Worm (Caenorhabditis elegans): ENCODE results near the gene Y53F4B.7.
"Not testable (repeated sequence)": the region's sequence is repeated elsewhere in the genome, so short reads cannot be mapped to it uniquely, and the experiment has no call there.

Y53F4B.7 gene

ce11 chrII:14969320-14969950 lies 23.3 kb upstream of the Y53F4B.7 start, which contains the start of the genes pole-4, nsun-5 and metl-2:
Gene pole-4, minus strand, starts transcription at chrII:14969354.
Gene nsun-5, plus strand, starts transcription at chrII:14969617.
Gene metl-2, plus strand, starts transcription at chrII:14969900.
- TF ChIP-seq mep-1 (tag; optimal IDR thresholded peaks at IDR 0.05) = peak; percentile 14
- no peak for TF ChIP-seq nhr-237 (tag; optimal IDR thresholded peaks at IDR 0.05)
- TF ChIP-seq lsy-2 (tag; optimal IDR thresholded peaks at IDR 0.05) = peak; percentile 70
- TF ChIP-seq ces-1 (GFP tag; optimal IDR thresholded peaks at IDR 0.05) = peak; percentile 75
- no peak for TF ChIP-seq unc-39 (tag; optimal IDR thresholded peaks at IDR 0.05)
- TF ChIP-seq M03D4.4 (tag; optimal IDR thresholded peaks at IDR 0.05) = no peak
- TF ChIP-seq nhr-28 (tag; optimal IDR thresholded peaks at IDR 0.05) = no peak
- TF ChIP-seq ceh-83 (GFP tag; optimal IDR thresholded peaks at IDR 0.05) = no peak
- no peak for TF ChIP-seq mls-2 (tag; optimal IDR thresholded peaks at IDR 0.05)
- no peak for TF ChIP-seq unc-120 (tag; optimal IDR thresholded peaks at IDR 0.05; ENCODE audit: poor library complexity, severe bottlenecking)
- TF ChIP-seq hlh-1 (tag; optimal IDR thresholded peaks at IDR 0.05) = no peak
- TF ChIP-seq sem-2 (GFP tag; optimal IDR thresholded peaks at IDR 0.05) = no peak
- no peak for TF ChIP-seq drap-1 (GFP tag; optimal IDR thresholded peaks at IDR 0.05)
- TF ChIP-seq zip-8 (tag; optimal IDR thresholded peaks at IDR 0.05) = no peak
- no peak for TF ChIP-seq elt-1 (tag; optimal IDR thresholded peaks at IDR 0.05; ENCODE audit: borderline replicate concordance, insufficient read depth)
- TF ChIP-seq ceh-43 (GFP tag; optimal IDR thresholded peaks at IDR 0.05) = no peak
- TF ChIP-seq pha-4 (tag; optimal IDR thresholded peaks at IDR 0.05) = no peak
- TF ChIP-seq nhr-2 (tag; optimal IDR thresholded peaks at IDR 0.05) = no peak
- no peak for TF ChIP-seq lin-32 (GFP tag; optimal IDR thresholded peaks at IDR 0.05)
- no peak for TF ChIP-seq flh-1 (GFP tag; optimal IDR thresholded peaks at IDR 0.05)
- TF ChIP-seq bed-3 (GFP tag; optimal IDR thresholded peaks at IDR 0.05) = no peak
- no peak for TF ChIP-seq ztf-11 (tag; optimal IDR thresholded peaks at IDR 0.05)
- no peak for TF ChIP-seq ham-2 (GFP tag; optimal IDR thresholded peaks at IDR 0.05)
- TF ChIP-seq blmp-1 (tag; optimal IDR thresholded peaks at IDR 0.05) = no peak
- no peak for TF ChIP-seq tbx-8 (GFP tag; optimal IDR thresholded peaks at IDR 0.05)

ce11 chrII:14983909-14984308 lies 8.8 kb upstream of the Y53F4B.7 start, which contains the start of gene Y53F4B.5:
Gene Y53F4B.5, minus strand, starts transcription at chrII:14984009.
- TF ChIP-seq sptf-1 (tag; optimal IDR thresholded peaks at IDR 0.05) (no peak), M03D4.4 (tag; optimal IDR thresholded peaks at IDR 0.05) (no peak), ceh-39 (tag; optimal IDR thresholded peaks at IDR 0.05) (no peak), ces-1 (GFP tag; optimal IDR thresholded peaks at IDR 0.05) (no peak), cnd-1 (tag; optimal IDR thresholded peaks at IDR 0.05) (no peak), drap-1 (GFP tag; optimal IDR thresholded peaks at IDR 0.05) (no peak), nhr-2 (tag; optimal IDR thresholded peaks at IDR 0.05) (no peak), elt-1 (tag; optimal IDR thresholded peaks at IDR 0.05; ENCODE audit: borderline replicate concordance, insufficient read depth) (no peak)

- TF ChIP-seq flh-1 (GFP tag; optimal IDR thresholded peaks at IDR 0.05); unc-39 (tag; optimal IDR thresholded peaks at IDR 0.05); hlh-1 (tag; optimal IDR thresholded peaks at IDR 0.05): not testable (repeated sequence)
Observed at ce11 chrII:14988171-14988570, 4.5 kb upstream of the Y53F4B.7 start, which contains the start of gene Y53F4B.43. Gene Y53F4B.43, plus strand, starts transcription at chrII:14988471.

- TF ChIP-seq pha-4 (tag; optimal IDR thresholded peaks at IDR 0.05) (no peak), blmp-1 (tag; optimal IDR thresholded peaks at IDR 0.05) (no peak), ces-1 (GFP tag; optimal IDR thresholded peaks at IDR 0.05) (no peak)
Observed at ce11 chrII:15003410-15003809, 10.7 kb downstream of the Y53F4B.7 start, which contains the start of gene Y53F4B.10. Gene Y53F4B.10, minus strand, starts transcription at chrII:15003510.

- TF ChIP-seq mep-1 (tag; optimal IDR thresholded peaks at IDR 0.05) = peak; percentile 10
- no peak for TF ChIP-seq hlh-1 (tag; optimal IDR thresholded peaks at IDR 0.05)
- peak; percentile 42 for TF ChIP-seq lin-13 (tag; optimal IDR thresholded peaks at IDR 0.05)
Observed at ce11 chrII:15004538-15004937, 11.8 kb downstream of the Y53F4B.7 start.

- TF ChIP-seq mab-5 (tag; optimal IDR thresholded peaks at IDR 0.05) (no peak), lsy-2 (tag; optimal IDR thresholded peaks at IDR 0.05) (no peak), sptf-1 (tag; optimal IDR thresholded peaks at IDR 0.05) (no peak), unc-62 (GFP tag; optimal IDR thresholded peaks at IDR 0.05) (no peak), M03D4.4 (tag; optimal IDR thresholded peaks at IDR 0.05) (no peak), ceh-39 (tag; optimal IDR thresholded peaks at IDR 0.05) (no peak), hlh-1 (tag; optimal IDR thresholded peaks at IDR 0.05) (no peak), mls-2 (tag; optimal IDR thresholded peaks at IDR 0.05) (no peak), ham-2 (GFP tag; optimal IDR thresholded peaks at IDR 0.05) (no peak), drap-1 (GFP tag; optimal IDR thresholded peaks at IDR 0.05) (no peak), pha-4 (tag; optimal IDR thresholded peaks at IDR 0.05) (no peak), lin-13 (tag; optimal IDR thresholded peaks at IDR 0.05) (no peak), mep-1 (tag; optimal IDR thresholded peaks at IDR 0.05) (no peak), unc-120 (tag; optimal IDR thresholded peaks at IDR 0.05; ENCODE audit: poor library complexity, severe bottlenecking) (no peak), nhr-76 (tag; optimal IDR thresholded peaks at IDR 0.05) (no peak), ztf-11 (tag; optimal IDR thresholded peaks at IDR 0.05) (no peak), unc-39 (tag; optimal IDR thresholded peaks at IDR 0.05) (no peak), elt-1 (tag; optimal IDR thresholded peaks at IDR 0.05; ENCODE audit: borderline replicate concordance, insufficient read depth) (no peak), nhr-12 (tag; optimal IDR thresholded peaks at IDR 0.05) (no peak), blmp-1 (tag; optimal IDR thresholded peaks at IDR 0.05) (no peak)
Observed at ce11 chrII:15005118-15005517, 12.4 kb downstream of the Y53F4B.7 start.

Measured in whole organism, mixed stage, embryonic.